Fruit fly (Drosophila melanogaster) whole organism, embryonic: ENCODE measurements around the gene MED19.

Experiments used
- CG11456 ChIP-seq: fragments of 200-800 bp; sonication (Bioruptor generic); IDR thresholded peaks from 3 replicates; pipeline ENCODE4 v1.3.6; 2022; ENCODE audit warnings: missing biosample characterization, missing genetic modification characterization
- CG17328 ChIP-seq: fragments of 200-800 bp; sonication (Bioruptor generic); IDR thresholded peaks from 2 replicates; pipeline ENCODE4 v1.3.6; 2022; ENCODE audit warnings: missing biosample characterization, missing genetic modification characterization
- CG7556 ChIP-seq: fragments of 200-800 bp; sonication (Bioruptor generic); optimal IDR thresholded peaks from 2 replicates; lab custom pipeline; 2017; ENCODE audit warnings: missing biosample characterization, mild to moderate bottlenecking, missing genetic modification characterization
- CG9817 ChIP-seq: fragments of 200-800 bp; sonication (Bioruptor generic); optimal IDR thresholded peaks from 2 replicates; lab custom pipeline; 2018; ENCODE audit warnings: missing biosample characterization, mild to moderate bottlenecking, missing genetic modification characterization, moderate library complexity
- Dek ChIP-seq: fragments of 200-800 bp; sonication (Bioruptor generic); optimal IDR thresholded peaks from 3 replicates; lab custom pipeline; 2019; ENCODE audit warnings: missing biosample characterization, mild to moderate bottlenecking, missing genetic modification characterization, moderate library complexity
- Fer2 ChIP-seq: fragments of 200-800 bp; sonication (Bioruptor generic); optimal IDR thresholded peaks from 2 replicates; lab custom pipeline; 2018; ENCODE audit warnings: missing biosample characterization, mild to moderate bottlenecking, missing genetic modification characterization, moderate library complexity
- Hey ChIP-seq: fragments of 200-800 bp; sonication (Bioruptor generic); optimal IDR thresholded peaks from 3 replicates; lab custom pipeline; 2018; ENCODE audit warnings: missing biosample characterization, mild to moderate bottlenecking, missing genetic modification characterization
- Lpt ChIP-seq: fragments of >200 bp; optimal IDR thresholded peaks from 2 replicates; lab custom pipeline; 2018; ENCODE audit warnings: missing biosample characterization, missing genetic modification characterization
- Nf-YA ChIP-seq: fragments of 200-800 bp; sonication (Bioruptor generic); IDR thresholded peaks from 2 replicates; pipeline ENCODE4 v1.3.6; 2022; ENCODE audit warnings: missing biosample characterization, missing genetic modification characterization
- knrl ChIP-seq: fragments of 200-800 bp; sonication (Bioruptor generic); IDR thresholded peaks from 3 replicates; pipeline ENCODE4 v1.3.6; 2022; ENCODE audit warnings: missing biosample characterization, missing genetic modification characterization; ENCODE audit not compliant: partially characterized antibody

- TF ChIP-seq knrl (GFP tag; lab: Robert Waterston, UW) (peak; percentile 44; the same call in 2 of the 3 replicates), CG7556 (GFP tag; lab: Kevin White, UChicago) (no peak), CG9817 (no peak), Nf-YA (GFP tag; lab: Robert Waterston, UW) (no peak), Dek (no peak), CG17328 (0 out of 2 replicates have a peak, but pooled peaks have one; percentile 7), CG11456 (GFP tag; lab: Robert Waterston, UW) (no peak), Lpt (GFP tag; lab: Kevin White, UChicago) (no peak), Hey (tag; lab: Kevin White, UChicago) (no peak), Fer2 (tag; lab: Kevin White, UChicago) (no peak)
These were observed at the start of gene MED19, which contains the start of gene CG7430 for dm6 chr3L:17846169-17846981.
